Worm (Caenorhabditis elegans): ENCODE data around the gene nlt-1.
A peak's percentile ranks its signal among the peaks of the same experiment; 100 is the strongest.

nlt-1 gene

DNA sequence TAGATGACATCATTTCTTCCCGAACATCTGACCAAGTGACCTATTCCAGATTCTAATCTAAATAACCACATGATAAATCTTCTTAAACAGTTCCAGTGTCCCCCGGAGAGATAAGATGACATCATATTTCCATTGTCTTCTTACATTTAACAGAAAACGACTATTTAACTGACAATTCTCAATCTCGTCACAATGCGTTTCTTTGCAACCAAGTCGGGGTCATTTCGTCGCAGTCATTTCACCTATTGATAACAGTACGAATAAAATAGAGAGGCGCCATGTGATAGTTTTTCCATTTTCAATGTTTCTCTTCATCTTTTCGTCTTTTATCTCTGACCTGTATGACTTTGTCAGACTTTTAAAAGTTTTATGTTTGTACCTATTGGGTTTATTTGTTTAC, 28.1 kb upstream of the nlt-1 start (continued):
- TF ChIP-seq pbrm-1 (GFP tag; IDR thresholded peaks at IDR 0.05) (no peak), C06A6.2 (GFP tag; conservative IDR thresholded peaks at IDR 0.05) (0 out of 2 replicates have a peak, but pooled peaks have one; percentile 26), lir-1 (GFP tag; conservative IDR thresholded peaks at IDR 0.05) (no peak), B0336.3 (GFP tag; IDR thresholded peaks at IDR 0.05) (no peak), athp-1 (tag; optimal IDR thresholded peaks at IDR 0.05) (no peak), mes-4 (tag; optimal IDR thresholded peaks at IDR 0.05) (no peak)

DNA sequence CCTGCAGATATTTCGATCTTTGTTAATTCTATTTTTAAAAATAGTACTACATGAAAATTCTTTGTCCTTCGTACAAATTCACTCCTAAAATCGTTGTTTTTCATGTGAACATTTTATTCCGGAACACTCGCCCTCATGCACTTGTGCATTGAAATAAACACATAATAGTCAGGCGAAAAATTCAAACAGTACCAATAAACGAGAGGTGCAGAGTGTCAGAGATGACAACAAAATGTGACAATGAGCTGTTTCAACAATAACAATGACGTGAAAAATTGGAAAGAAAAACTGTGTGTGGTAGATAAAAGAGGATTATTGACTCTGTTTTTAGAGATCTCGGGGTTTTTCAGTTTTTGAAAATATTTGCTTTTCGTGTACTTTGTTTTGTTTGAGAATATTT, 27.3 kb upstream of the nlt-1 start, which contains the start of gene F52H3.6:
TSS of gene F52H3.6 (minus strand) at position 228 of the 400 bp plus-strand sequence.
- TF ChIP-seq lsy-27 (tag; optimal IDR thresholded peaks at IDR 0.05; ENCODE audit: borderline replicate concordance, insufficient read depth) (no peak), lsl-1 (GFP tag; optimal IDR thresholded peaks at IDR 0.05) (no peak), nhr-80 (tag; optimal IDR thresholded peaks at IDR 0.05) (peak; percentile 33), nfya-2 (GFP tag; IDR thresholded peaks at IDR 0.05) (no peak), B0035.1 (tag; optimal IDR thresholded peaks at IDR 0.05) (no peak)

DNA sequence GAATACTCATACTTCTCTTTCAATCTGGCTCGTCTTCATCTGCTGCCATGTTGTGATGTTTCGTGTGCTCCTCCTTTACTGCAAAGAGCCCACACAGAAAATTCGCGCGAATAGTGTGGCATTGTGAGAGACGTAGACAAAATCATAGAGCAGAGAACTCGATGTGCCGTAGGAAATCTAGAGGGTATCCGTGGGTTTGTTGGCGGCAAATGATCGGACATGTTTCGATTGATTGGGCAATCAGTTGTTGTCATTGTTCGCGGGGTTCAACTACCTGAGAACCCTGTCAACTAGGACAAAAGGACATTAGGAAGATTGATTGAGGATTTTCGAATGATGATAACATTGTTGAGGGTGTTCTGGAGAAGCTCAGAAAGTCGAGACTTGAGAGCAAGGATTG, 24.1 kb upstream of the nlt-1 start:
- TF ChIP-seq F52B5.7 (tag; optimal IDR thresholded peaks at IDR 0.05) (no peak), athp-1 (tag; optimal IDR thresholded peaks at IDR 0.05) (no peak), Y79H2A.3 (GFP tag; conservative IDR thresholded peaks at IDR 0.05) (no peak), akir-1 (GFP tag; optimal IDR thresholded peaks at IDR 0.05) (no peak), chd-7 (tag; optimal IDR thresholded peaks at IDR 0.05) (no peak), die-1 (tag; optimal IDR thresholded peaks at IDR 0.05) (no peak), madf-8 (GFP tag; conservative IDR thresholded peaks at IDR 0.05) (no peak), rpc-1 (optimal IDR thresholded peaks at IDR 0.05) (no peak), rpc-1 (tag; optimal IDR thresholded peaks at IDR 0.05) (no peak), lin-54 (GFP tag; optimal IDR thresholded peaks at IDR 0.05) (no peak), cebp-1 (GFP tag; IDR thresholded peaks at IDR 0.05) (no peak), cebp-1 (tag; optimal IDR thresholded peaks at IDR 0.05) (no peak), nfyb-1 (GFP tag; IDR thresholded peaks at IDR 0.05) (no peak), lin-26 (GFP tag; IDR thresholded peaks at IDR 0.05) (no peak), F33H1.4 (GFP tag; IDR thresholded peaks at IDR 0.05) (no peak), zfh-2 (GFP tag; conservative IDR thresholded peaks at IDR 0.05) (no peak), Y53G8AR.9 (GFP tag; conservative IDR thresholded peaks at IDR 0.05) (no peak), hmg-20 (GFP tag; IDR thresholded peaks at IDR 0.05) (no peak), ceh-40 (GFP tag; IDR thresholded peaks at IDR 0.05) (no peak)

DNA sequence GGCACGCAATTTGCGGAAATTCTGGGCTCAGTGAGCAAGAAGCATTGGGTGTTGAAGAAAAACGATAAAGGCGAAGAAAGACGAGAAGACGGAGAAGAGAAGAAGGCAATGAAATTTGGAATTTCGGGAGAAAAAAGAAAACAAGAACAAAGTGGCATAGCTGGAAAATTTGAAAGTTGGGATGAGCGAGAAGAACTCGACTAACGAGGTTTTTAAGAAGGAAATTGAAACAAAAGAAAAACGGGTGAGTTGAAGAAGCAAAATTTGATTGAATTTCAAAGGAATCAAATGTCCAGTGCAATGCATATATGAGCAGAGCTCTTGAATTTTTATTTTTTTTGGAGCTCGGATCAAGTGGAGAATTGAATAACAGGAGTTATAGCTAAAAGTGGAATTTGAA, 20.8 kb upstream of the nlt-1 start:
- no peak for TF ChIP-seq ztf-6 (GFP tag; IDR thresholded peaks at IDR 0.05)
- TF ChIP-seq ekl-4 (GFP tag; IDR thresholded peaks at IDR 0.05): no peak
- no peak for TF ChIP-seq mxl-1 (tag; optimal IDR thresholded peaks at IDR 0.05)
- no peak for TF ChIP-seq pha-4 (tag; optimal IDR thresholded peaks at IDR 0.05)
- TF ChIP-seq rpc-1 (optimal IDR thresholded peaks at IDR 0.05): no peak
- TF ChIP-seq rpc-1 (tag; optimal IDR thresholded peaks at IDR 0.05): no peak
- TF ChIP-seq snpc-1.3 (tag; optimal IDR thresholded peaks at IDR 0.05; ENCODE audit: insufficient read depth): no peak
- TF ChIP-seq F55B11.4 (tag; optimal IDR thresholded peaks at IDR 0.05; ENCODE audit: borderline replicate concordance, insufficient read depth): no peak
